Worm (Caenorhabditis elegans) whole organism, L1 larva: Measurements from ENCODE around the gene ndg-4.
A peak's percentile ranks its signal among the peaks of the same experiment; 100 is the strongest.

ENCODE experiments used
- C04F5.9 ChIP-seq: sonication (generic microtip); optimal IDR thresholded peaks from 2 replicates; lab custom pipeline; 2016; ENCODE audit warnings: missing genetic modification characterization, missing compliant biosample characterization
- C34B4.2 ChIP-seq: sonication (generic microtip); optimal IDR thresholded peaks from 2 replicates; lab custom pipeline; 2017; ENCODE audit warnings: mild to moderate bottlenecking, missing genetic modification characterization, missing compliant biosample characterization
- F16B12.6 ChIP-seq: fragments of 150-350 bp; optimal IDR thresholded peaks from 2 replicates; lab custom pipeline; 2014; ENCODE audit warnings: missing biosample characterization, missing genetic modification characterization
- alr-1 ChIP-seq: fragments of 200-800 bp; sonication (Bioruptor generic); optimal IDR thresholded peaks from 2 replicates; lab custom pipeline; 2018; ENCODE audit warnings: borderline replicate concordance, mild to moderate bottlenecking, missing genetic modification characterization, missing compliant biosample characterization
- aly-2 ChIP-seq: fragments of 150-350 bp; optimal IDR thresholded peaks from 2 replicates; lab custom pipeline; 2014; ENCODE audit warnings: missing biosample characterization, missing genetic modification characterization
- ama-1 ChIP-seq: fragments of 150-350 bp; optimal IDR thresholded peaks from 2 replicates; lab custom pipeline; 2014
- blmp-1 ChIP-seq: fragments of 150-350 bp; optimal IDR thresholded peaks from 2 replicates; lab custom pipeline; 2014; ENCODE audit warnings: missing biosample characterization, missing genetic modification characterization
- ceh-82 ChIP-seq, 3 experiments: fragments of 150-350 bp in 1 of 3; sonication (generic microtip) in 2 of 3; optimal IDR thresholded peaks; 2 replicates each; lab custom pipeline; 2014 to 2017; ENCODE audit warnings: missing biosample characterization in 3 of 3, missing genetic modification characterization in 3 of 3
- ceh-88 ChIP-seq: fragments of 200-800 bp; sonication (Bioruptor generic); IDR thresholded peaks from 2 replicates; pipeline ENCODE4 v1.3.6; 2022; ENCODE audit warnings: missing genetic modification characterization, missing compliant biosample characterization
- dpl-1 ChIP-seq, 3 experiments: fragments of 150-350 bp in 2 of 3; sonication (generic microtip) in 1 of 3; optimal IDR thresholded peaks; 2 replicates each; lab custom pipeline; 2014 to 2017; ENCODE audit warnings: missing biosample characterization in 3 of 3, missing genetic modification characterization in 3 of 3, missing genetic modification reagents in 3 of 3
- efl-1 ChIP-seq, 4 experiments: fragments of 150-350 bp; optimal IDR thresholded peaks in 3 of 4; peaks in 1 of 4; 1 replicate in 1 of 4; 2 replicates in 3 of 4; lab custom pipeline; 2014; ENCODE audit warnings: missing biosample characterization in 2 of 4, missing genetic modification characterization in 2 of 4, missing genetic modification reagents in 2 of 4
- efl-3 ChIP-seq: fragments of 200-800 bp; sonication (Bioruptor generic); optimal IDR thresholded peaks from 2 replicates; lab custom pipeline; 2018; ENCODE audit warnings: mild to moderate bottlenecking, missing genetic modification characterization, missing compliant biosample characterization
- egl-27 ChIP-seq, 2 experiments: fragments of 150-350 bp in 1 of 2; sonication (generic microtip); optimal IDR thresholded peaks; 3 replicates each; lab custom pipeline; 2017 to 2018; ENCODE audit warnings: missing biosample characterization in 2 of 2, missing genetic modification characterization in 2 of 2, missing genetic modification reagents in 2 of 2
- elt-2 ChIP-seq: sonication (generic microtip); optimal IDR thresholded peaks from 2 replicates; lab custom pipeline; 2016; ENCODE audit warnings: missing genetic modification characterization, mild to moderate bottlenecking, inconsistent platforms, missing compliant biosample characterization, missing genetic modification reagents
- elt-3 ChIP-seq, 6 experiments: fragments of 150-350 bp in 1 of 6; sonication (generic microtip); optimal IDR thresholded peaks; 2 replicates each; lab custom pipeline; 2017 to 2018; ENCODE audit warnings: missing biosample characterization in 6 of 6, missing genetic modification characterization in 6 of 6, inconsistent platforms in 1 of 6
- fkh-4 ChIP-seq: sonication (generic microtip); optimal IDR thresholded peaks from 2 replicates; lab custom pipeline; 2016; ENCODE audit warnings: missing compliant biosample characterization, missing genetic modification characterization, borderline replicate concordance
- fkh-8 ChIP-seq: sonication (generic microtip); optimal IDR thresholded peaks from 2 replicates; lab custom pipeline; 2016; ENCODE audit warnings: mild to moderate bottlenecking, missing genetic modification characterization, missing compliant biosample characterization
- fos-1 ChIP-seq: fragments of 150-350 bp; optimal IDR thresholded peaks from 2 replicates; lab custom pipeline; 2014; ENCODE audit warnings: missing biosample characterization, missing genetic modification characterization
- irx-1 ChIP-seq: sonication (generic microtip); optimal IDR thresholded peaks from 2 replicates; lab custom pipeline; 2016; ENCODE audit warnings: missing genetic modification characterization, missing compliant biosample characterization
- isw-1 ChIP-seq: fragments of 200-800 bp; sonication (Bioruptor generic); IDR thresholded peaks from 2 replicates; pipeline ENCODE4 v1.3.6; 2022; ENCODE audit warnings: missing genetic modification characterization, missing compliant biosample characterization
- jun-1 ChIP-seq: fragments of 150-350 bp; optimal IDR thresholded peaks from 2 replicates; lab custom pipeline; 2014; ENCODE audit warnings: missing biosample characterization, missing genetic modification reagents, missing genetic modification characterization
- lin-13 ChIP-seq: fragments of 150-350 bp; optimal IDR thresholded peaks from 2 replicates; lab custom pipeline; 2014; ENCODE audit warnings: missing biosample characterization, missing genetic modification reagents, missing genetic modification characterization
- lin-39 ChIP-seq: fragments of 150-350 bp; optimal IDR thresholded peaks from 2 replicates; lab custom pipeline; 2014; ENCODE audit warnings: missing biosample characterization, missing genetic modification reagents, missing genetic modification characterization
- lsy-2 ChIP-seq, 2 experiments: fragments of 150-350 bp; optimal IDR thresholded peaks; 2 replicates each; lab custom pipeline; 2014; ENCODE audit warnings: missing biosample characterization in 2 of 2, missing genetic modification characterization in 2 of 2
- mab-9 ChIP-seq: fragments of 200-800 bp; sonication (Bioruptor generic); IDR thresholded peaks from 2 replicates; pipeline ENCODE4 v1.3.6; 2022; ENCODE audit warnings: missing genetic modification reagents, missing genetic modification characterization, missing compliant biosample characterization
- nhr-11 ChIP-seq: fragments of 150-350 bp; optimal IDR thresholded peaks from 2 replicates; lab custom pipeline; 2014; ENCODE audit warnings: missing biosample characterization, missing genetic modification characterization
- nhr-12 ChIP-seq: sonication (generic microtip); optimal IDR thresholded peaks from 2 replicates; lab custom pipeline; 2017; ENCODE audit warnings: missing biosample characterization, missing genetic modification characterization
- nhr-19 ChIP-seq: fragments of 200-800 bp; sonication (Bioruptor generic); conservative IDR thresholded peaks from 2 replicates; pipeline ENCODE4 v1.3.6; 2022; ENCODE audit warnings: missing genetic modification characterization, missing compliant biosample characterization
- nhr-20 ChIP-seq: sonication (generic microtip); optimal IDR thresholded peaks from 2 replicates; lab custom pipeline; 2016; ENCODE audit warnings: mild to moderate bottlenecking, missing genetic modification characterization, missing compliant biosample characterization
- nhr-237 ChIP-seq: fragments of 150-350 bp; optimal IDR thresholded peaks from 2 replicates; lab custom pipeline; 2014; ENCODE audit warnings: missing biosample characterization, missing genetic modification characterization
- nhr-28 ChIP-seq: fragments of 150-350 bp; optimal IDR thresholded peaks from 2 replicates; lab custom pipeline; 2014; ENCODE audit warnings: missing biosample characterization, missing genetic modification characterization
- nhr-71 ChIP-seq: sonication (generic microtip); optimal IDR thresholded peaks from 2 replicates; lab custom pipeline; 2016; ENCODE audit warnings: mild to moderate bottlenecking, missing genetic modification characterization, moderate library complexity, missing compliant biosample characterization
- nhr-76 ChIP-seq: sonication (generic microtip); optimal IDR thresholded peaks from 2 replicates; lab custom pipeline; 2017; ENCODE audit warnings: missing biosample characterization, missing genetic modification characterization
- nhr-77 ChIP-seq: fragments of 150-350 bp; optimal IDR thresholded peaks from 2 replicates; lab custom pipeline; 2014; ENCODE audit warnings: missing biosample characterization, missing genetic modification characterization
- nhr-85 ChIP-seq: sonication (generic microtip); peaks from one replicate; lab custom pipeline; 2016; ENCODE audit warnings: missing genetic modification characterization, inconsistent platforms, missing compliant biosample characterization
- pag-3 ChIP-seq: sonication (generic microtip); optimal IDR thresholded peaks from 2 replicates; lab custom pipeline; 2017; ENCODE audit warnings: missing genetic modification characterization, mild to moderate bottlenecking, missing compliant biosample characterization, antibody characterized with exemption, borderline replicate concordance; ENCODE audit not compliant: insufficient read depth
- pqm-1 ChIP-seq: sonication (generic microtip); optimal IDR thresholded peaks from 3 replicates; lab custom pipeline; 2017; ENCODE audit warnings: missing biosample characterization, missing genetic modification characterization
- rnt-1 ChIP-seq: sonication (generic microtip); optimal IDR thresholded peaks from 2 replicates; lab custom pipeline; 2016; ENCODE audit warnings: mild to moderate bottlenecking, missing genetic modification characterization, moderate library complexity, missing compliant biosample characterization
- sptf-1 ChIP-seq: fragments of 150-350 bp; optimal IDR thresholded peaks from 2 replicates; lab custom pipeline; 2014; ENCODE audit warnings: missing biosample characterization, missing genetic modification characterization
- sup-37 ChIP-seq: fragments of 200-800 bp; sonication (Bioruptor generic); optimal IDR thresholded peaks from 2 replicates; lab custom pipeline; 2018; ENCODE audit warnings: mild to moderate bottlenecking, missing genetic modification characterization, missing compliant biosample characterization
- tlp-1 ChIP-seq: fragments of 150-350 bp; optimal IDR thresholded peaks from 2 replicates; lab custom pipeline; 2014; ENCODE audit warnings: missing biosample characterization, missing genetic modification characterization
- unc-130 ChIP-seq: fragments of 150-350 bp; optimal IDR thresholded peaks from 2 replicates; lab custom pipeline; 2017; ENCODE audit warnings: missing biosample characterization, missing genetic modification characterization, inconsistent platforms
- unc-98 ChIP-seq: fragments of 200-800 bp; sonication (Bioruptor generic); IDR thresholded peaks from 2 replicates; pipeline ENCODE4 v1.3.6; 2022; ENCODE audit warnings: missing genetic modification characterization, missing compliant biosample characterization
- xbp-1 ChIP-seq: sonication (generic microtip); optimal IDR thresholded peaks from 2 replicates; lab custom pipeline; 2016; ENCODE audit warnings: missing genetic modification characterization, missing compliant biosample characterization
- zag-1 ChIP-seq: fragments of 150-350 bp; optimal IDR thresholded peaks from 2 replicates; lab custom pipeline; 2014; ENCODE audit warnings: missing biosample characterization, missing genetic modification characterization
- ztf-11 ChIP-seq, 2 experiments: sonication (generic microtip); optimal IDR thresholded peaks; 2 replicates each; lab custom pipeline; 2016 to 2017; ENCODE audit warnings: missing genetic modification characterization in 2 of 2, missing biosample characterization in 1 of 2, missing compliant biosample characterization in 1 of 2
- ztf-4 ChIP-seq: fragments of 150-350 bp; optimal IDR thresholded peaks from 2 replicates; lab custom pipeline; 2014; ENCODE audit warnings: missing biosample characterization, missing genetic modification characterization

Gene ndg-4

DNA sequence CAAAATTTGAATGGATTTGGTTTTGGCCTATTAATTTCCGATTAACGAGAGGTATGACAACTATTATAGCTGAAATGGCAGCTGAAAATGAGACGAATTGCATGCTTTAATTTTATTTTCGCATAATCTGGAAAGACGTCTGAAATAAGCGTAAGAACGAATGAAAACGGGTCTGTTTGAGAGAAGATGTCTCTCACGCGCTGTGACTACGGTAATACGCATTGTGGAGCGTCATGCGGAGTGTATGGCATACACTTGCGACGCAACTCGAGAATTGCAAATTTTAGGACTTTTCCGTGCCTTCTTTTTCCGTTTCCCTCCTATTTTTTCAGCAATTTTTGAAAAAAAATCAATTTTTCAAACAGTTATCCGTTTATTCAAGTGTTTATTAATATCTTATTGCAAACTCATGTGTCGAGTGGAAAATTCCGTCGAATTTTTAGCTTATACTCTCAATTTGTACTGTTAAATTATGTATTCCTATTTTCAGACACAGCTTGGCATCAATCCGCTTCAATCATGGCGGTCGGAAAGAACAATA lies 8.3 kb upstream of the ndg-4 start, which contains the start of gene rps-1 (continued):
- TF ChIP-seq ceh-88 (GFP tag; lab: Robert Waterston, UW): peak; percentile 95
- peak; percentile 97 for TF ChIP-seq lin-39 (tag; lab: Kevin White, UChicago)
- TF ChIP-seq nhr-71: peak; percentile 99
- peak; percentile 98 for TF ChIP-seq mab-9 (GFP tag; lab: Robert Waterston, UW)
- peak; percentile 50 for TF ChIP-seq nhr-12 (tag; lab: Kevin White, UChicago)
- peak; percentile 93 to 94 (median 93) for TF ChIP-seq dpl-1 (GFP tag; optimal IDR thresholded peaks at IDR 0.05; lab: Kevin White, UChicago)
- peak; percentile 88 for TF ChIP-seq efl-3 (GFP tag; lab: Kevin White, UChicago)
- TF ChIP-seq egl-27 (tag; optimal IDR thresholded peaks at IDR 0.05; lab: Kevin White, UChicago): peak; percentile 77 to 81
- peak; percentile 93 to 99 (median 98) for TF ChIP-seq elt-3 (tag; optimal IDR thresholded peaks at IDR 0.05; lab: Kevin White, UChicago)
- TF ChIP-seq nhr-19: peak; percentile 99
- peak; percentile 99 to 100 (median 99) for TF ChIP-seq ceh-82 (tag; optimal IDR thresholded peaks at IDR 0.05; lab: Kevin White, UChicago)
- peak; percentile 96 for TF ChIP-seq sup-37 (GFP tag; lab: Kevin White, UChicago)
- TF ChIP-seq rnt-1 (tag; lab: Kevin White, UChicago): peak; percentile 99

DNA sequence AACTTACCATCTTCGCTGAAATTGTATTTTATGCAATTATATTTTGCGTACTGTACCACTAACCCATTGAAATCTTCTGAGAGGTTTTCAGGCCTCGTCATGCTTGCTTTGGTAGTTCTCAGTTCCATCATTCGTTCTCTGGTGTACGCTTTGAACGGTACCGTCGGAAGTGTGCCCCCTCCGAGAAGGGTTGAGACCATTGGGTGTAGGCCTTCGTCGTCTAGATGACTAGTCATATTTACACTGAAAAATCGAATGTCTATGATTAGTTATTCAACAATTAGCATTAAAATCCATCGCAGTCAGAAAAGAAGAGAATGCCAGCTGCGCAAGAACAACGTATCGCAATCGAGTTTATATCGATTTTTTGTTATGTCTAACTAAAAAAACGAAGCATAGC lies 7.7 kb upstream of the ndg-4 start, which contains the start of gene ifet-1:
Gene ifet-1 (minus strand): TSS at position 243 of the 400 bp plus-strand sequence.
- peak; percentile 18 for TF ChIP-seq nhr-85 (tag; lab: Kevin White, UChicago)
- no peak for TF ChIP-seq efl-3 (GFP tag; lab: Kevin White, UChicago)

DNA sequence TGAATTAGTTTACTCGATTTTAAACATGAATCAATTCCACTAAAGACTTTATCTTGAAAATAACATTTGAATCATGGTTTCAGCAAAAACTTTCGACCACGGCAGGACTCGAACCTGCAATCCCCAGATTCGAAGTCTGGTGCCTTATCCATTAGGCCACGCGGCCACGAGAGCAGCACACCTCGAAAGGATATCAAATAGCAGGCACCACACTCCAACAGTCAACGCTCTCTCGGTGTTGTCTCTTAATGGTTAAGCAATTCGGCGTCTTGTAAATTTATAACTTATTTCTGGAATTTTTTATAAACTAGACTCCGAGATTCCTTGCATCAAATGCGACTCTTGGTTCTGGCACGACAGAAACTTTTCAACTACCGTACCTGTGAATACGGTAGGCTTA lies 3.6 kb upstream of the ndg-4 start:
- no peak for TF ChIP-seq lin-39 (tag; lab: Kevin White, UChicago)
- no peak for TF ChIP-seq lin-13 (GFP tag; lab: Kevin White, UChicago)
- peak; percentile 53 for TF ChIP-seq nhr-20 (tag; lab: Kevin White, UChicago)
- no peak for TF ChIP-seq irx-1 (tag; lab: Kevin White, UChicago)
- peak in 1 of 6 experiments; percentile 50 for TF ChIP-seq elt-3 (tag; optimal IDR thresholded peaks at IDR 0.05; lab: Kevin White, UChicago)
- TF ChIP-seq unc-130 (tag; lab: Kevin White, UChicago): no peak
- TF ChIP-seq efl-1 (optimal IDR thresholded peaks at IDR 0.05; lab: Kevin White, UChicago): peak; percentile 48 to 54
- TF ChIP-seq efl-1 (GFP tag; optimal IDR thresholded peaks at IDR 0.05 in 1 of 2; lab: Kevin White, UChicago): peak; percentile 27 to 93
- TF ChIP-seq lsy-2 (tag; optimal IDR thresholded peaks at IDR 0.05; lab: Kevin White, UChicago): peak; percentile 73 to 79
- no peak for TF ChIP-seq pag-3 (tag; lab: Kevin White, UChicago)
- no peak for TF ChIP-seq aly-2 (tag; lab: Kevin White, UChicago)
- TF ChIP-seq fkh-8: peak; percentile 78
- TF ChIP-seq sptf-1 (tag; lab: Kevin White, UChicago): no peak
- TF ChIP-seq rnt-1 (tag; lab: Kevin White, UChicago): peak; percentile 50
- TF ChIP-seq fos-1 (tag; lab: Kevin White, UChicago): peak; percentile 19
- no peak for TF ChIP-seq F16B12.6 (tag; lab: Kevin White, UChicago)
- TF ChIP-seq ztf-4 (tag; lab: Kevin White, UChicago): peak; percentile 53
- TF ChIP-seq nhr-71: peak; percentile 72
- no peak for TF ChIP-seq nhr-11 (tag; lab: Kevin White, UChicago)
- no peak; the same call in 1 of the 2 replicates for TF ChIP-seq isw-1 (GFP tag; lab: Robert Waterston, UW)
- no peak for TF ChIP-seq fkh-4 (tag; lab: Kevin White, UChicago)
- no peak for TF ChIP-seq unc-98 (GFP tag; lab: Robert Waterston, UW)
- no peak for TF ChIP-seq pqm-1 (tag; lab: Kevin White, UChicago)
- TF ChIP-seq zag-1 (tag; lab: Kevin White, UChicago): no peak
- TF ChIP-seq xbp-1 (tag; lab: Kevin White, UChicago): peak; percentile 44
- no peak for TF ChIP-seq alr-1 (tag; lab: Kevin White, UChicago)
- TF ChIP-seq tlp-1 (tag; lab: Kevin White, UChicago): no peak
- TF ChIP-seq C34B4.2: no peak
- no peak for TF ChIP-seq blmp-1 (tag; lab: Kevin White, UChicago)
- TF ChIP-seq jun-1 (tag; lab: Kevin White, UChicago): no peak
- TF ChIP-seq ceh-88 (GFP tag; lab: Robert Waterston, UW): no peak
- peak; percentile 0 for TF ChIP-seq elt-2 (tag; lab: Kevin White, UChicago)
- no peak for TF ChIP-seq nhr-237 (tag; lab: Kevin White, UChicago)
- no peak for TF ChIP-seq nhr-76 (tag; lab: Kevin White, UChicago)
- TF ChIP-seq nhr-85 (tag; lab: Kevin White, UChicago): peak; percentile 50
- TF ChIP-seq ama-1 (lab: Kevin White, UChicago): no peak
- TF ChIP-seq ztf-11 (tag; optimal IDR thresholded peaks at IDR 0.05; lab: Kevin White, UChicago): peak in 1 of 2 experiments; percentile 21
- TF ChIP-seq efl-3 (GFP tag; lab: Kevin White, UChicago): peak; percentile 28
- TF ChIP-seq C04F5.9 (tag; lab: Kevin White, UChicago): no peak
- TF ChIP-seq nhr-77 (tag; lab: Kevin White, UChicago): no peak
- TF ChIP-seq nhr-28 (tag; lab: Kevin White, UChicago): no peak
